Worm (Caenorhabditis elegans): Measurements from ENCODE around the gene ubc-23.

DNA sequence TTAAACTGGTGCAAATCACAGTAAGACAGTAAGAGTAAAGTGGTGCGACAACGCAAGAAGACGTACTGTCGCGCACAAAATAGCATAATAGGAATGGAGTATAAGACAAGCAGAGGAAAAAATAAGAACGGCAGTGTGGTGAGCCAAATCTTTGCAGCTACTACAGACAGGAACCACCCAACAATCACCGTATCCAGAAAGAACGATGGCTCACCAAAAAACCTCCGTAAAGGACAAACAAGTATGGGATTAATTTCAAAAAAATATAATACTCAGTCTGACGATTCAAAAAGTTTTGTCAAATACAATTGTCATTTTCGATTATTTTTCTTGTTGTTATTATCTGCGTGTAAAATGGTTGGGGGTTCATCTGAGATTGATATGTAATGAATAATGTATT is 10.3 kb downstream of the ubc-23 start:
- TF ChIP-seq B0035.1 (tag; optimal IDR thresholded peaks at IDR 0.05) (no peak), ztf-6 (GFP tag; IDR thresholded peaks at IDR 0.05) (no peak)

Measured in whole organism, young adult.